Worm (Caenorhabditis elegans): Measurements from ENCODE around the gene asah-2.

DNA sequence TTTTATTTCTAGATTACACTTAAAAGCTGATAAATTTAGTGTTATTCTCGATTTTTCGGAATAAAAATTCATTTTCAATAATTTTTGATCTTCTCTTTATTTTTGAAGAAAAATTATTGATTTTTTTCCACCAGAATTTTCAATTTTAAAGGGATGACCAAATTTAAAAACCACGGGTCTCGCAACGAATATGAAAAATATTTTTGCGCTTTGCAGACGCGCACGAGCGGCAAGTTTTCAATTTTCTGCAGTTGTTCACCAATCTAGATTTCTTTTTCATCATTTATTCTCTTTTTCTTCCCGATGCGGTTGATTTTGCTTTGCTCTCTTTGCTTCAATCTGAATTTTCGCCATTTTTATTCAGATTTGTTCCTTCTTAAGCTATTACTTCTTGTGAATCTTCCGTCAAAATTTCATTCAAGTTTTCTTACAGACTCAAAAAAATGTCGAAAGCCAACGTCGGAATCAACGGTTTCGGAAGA lies 31.5 kb downstream of the asah-2 start, which contains the start of gene gpd-4:
- TF ChIP-seq crh-2 (tag; optimal IDR thresholded peaks at IDR 0.05), result no peak
- TF ChIP-seq aly-2 (tag; optimal IDR thresholded peaks at IDR 0.05), result no peak
- TF ChIP-seq sma-3 (GFP tag; optimal IDR thresholded peaks at IDR 0.05), result no peak
- no peak for TF ChIP-seq lsy-2 (tag; optimal IDR thresholded peaks at IDR 0.05)
- TF ChIP-seq nhr-11 (tag; optimal IDR thresholded peaks at IDR 0.05), result no peak
- no peak for TF ChIP-seq ztf-1 (GFP tag; conservative IDR thresholded peaks at IDR 0.05)
- no peak for TF ChIP-seq nhr-12 (tag; optimal IDR thresholded peaks at IDR 0.05)
- TF ChIP-seq ZK546.5 (tag; optimal IDR thresholded peaks at IDR 0.05), result no peak
- TF ChIP-seq mbf-1 (tag; optimal IDR thresholded peaks at IDR 0.05), result no peak
